Worm (Caenorhabditis elegans) whole organism, mixed stage, embryonic: ENCODE results near the gene str-47.

Experiments
- ceh-43 ChIP-seq: fragments of 200-800 bp; sonication (Bioruptor generic); optimal IDR thresholded peaks from 2 replicates; lab custom pipeline; 2018; ENCODE audit warnings: mild to moderate bottlenecking, missing genetic modification characterization, moderate library complexity, missing compliant biosample characterization
- hlh-1 ChIP-seq: fragments of 150-350 bp; optimal IDR thresholded peaks from 2 replicates; lab custom pipeline; 2014; ENCODE audit warnings: missing biosample characterization, missing genetic modification reagents, missing genetic modification characterization
- lin-13 ChIP-seq: fragments of 150-350 bp; optimal IDR thresholded peaks from 2 replicates; lab custom pipeline; 2014; ENCODE audit warnings: missing biosample characterization, missing genetic modification characterization
- lsy-2 ChIP-seq: fragments of 150-350 bp; optimal IDR thresholded peaks from 2 replicates; lab custom pipeline; 2014; ENCODE audit warnings: missing biosample characterization, missing genetic modification characterization
- snpc-4 ChIP-seq: fragments of 150-350 bp; optimal IDR thresholded peaks from 2 replicates; lab custom pipeline; 2014; ENCODE audit warnings: missing biosample characterization, missing genetic modification characterization
- sptf-1 ChIP-seq: sonication (generic microtip); optimal IDR thresholded peaks from 2 replicates; lab custom pipeline; 2017; ENCODE audit warnings: mild to moderate bottlenecking, missing genetic modification characterization, moderate library complexity, missing compliant biosample characterization

DNA sequence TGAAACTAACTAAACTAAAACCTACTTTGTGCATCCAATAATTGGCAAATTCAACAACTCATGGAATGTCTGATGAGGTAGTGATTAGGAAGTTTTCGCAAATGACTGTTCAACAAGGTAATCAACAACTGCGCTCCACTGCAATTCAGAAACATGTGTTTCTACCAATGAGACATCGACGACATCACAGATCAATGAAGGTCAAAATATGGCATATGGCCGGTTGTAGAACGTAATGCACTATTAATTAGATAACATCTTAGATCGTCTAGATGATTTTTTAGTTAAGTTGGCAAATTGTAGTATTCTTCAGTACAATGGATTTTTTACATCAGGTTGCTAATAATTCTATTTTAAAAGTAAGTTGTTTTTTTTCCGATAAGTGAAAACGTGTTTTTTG, 40.6 kb downstream of the str-47 start, which contains the start of the genes nhr-94 and nhr-152:
- TF ChIP-seq hlh-1 (no peak), sptf-1 (tag; lab: Kevin White, UChicago) (no peak), snpc-4 (tag; lab: Kevin White, UChicago) (no peak), lsy-2 (tag; lab: Kevin White, UChicago) (no peak), ceh-43 (GFP tag; lab: Kevin White, UChicago) (no peak), lin-13 (no peak)
